Worm (Caenorhabditis elegans): ENCODE results near the gene B0336.13.

ce11 chrIII:5697963-5698730, 4.3 kb downstream of the B0336.13 start, which contains the start of the genes lgg-3 and rgs-5:
- TF ChIP-seq hmbx-1 (tag; optimal IDR thresholded peaks at IDR 0.05): no peak
- no peak for TF ChIP-seq ama-1 (optimal IDR thresholded peaks at IDR 0.05)
- TF ChIP-seq hmg-4 (GFP tag; optimal IDR thresholded peaks at IDR 0.05): no peak
- no peak for TF ChIP-seq hnd-1 (tag; optimal IDR thresholded peaks at IDR 0.05)
- no peak for TF ChIP-seq F13C5.2 (tag; optimal IDR thresholded peaks at IDR 0.05)
- no peak for TF ChIP-seq ceh-36 (tag; optimal IDR thresholded peaks at IDR 0.05)
- TF ChIP-seq scrt-1 (GFP tag; IDR thresholded peaks at IDR 0.05): no peak
- no peak for TF ChIP-seq sea-1 (GFP tag; conservative IDR thresholded peaks at IDR 0.05)
- no peak for TF ChIP-seq aly-1 (tag; optimal IDR thresholded peaks at IDR 0.05)
- TF ChIP-seq flt-1 (GFP tag; IDR thresholded peaks at IDR 0.05): no peak
- TF ChIP-seq tbx-37 (GFP tag; conservative IDR thresholded peaks at IDR 0.05): no peak
- TF ChIP-seq B0310.2 (tag; optimal IDR thresholded peaks at IDR 0.05): no peak
